Fruit fly (Drosophila melanogaster) whole organism: ENCODE results near the gene Fbw5.

Source experiments
- CG8478 ChIP-seq: fragments of >200 bp; optimal IDR thresholded peaks from 2 replicates; lab custom pipeline; 2018; ENCODE audit warnings: inconsistent platforms
- Dll ChIP-seq: fragments of >200 bp; optimal IDR thresholded peaks from 2 replicates; lab custom pipeline; 2017
- pan ChIP-seq: fragments of >200 bp; optimal IDR thresholded peaks from 2 replicates; lab custom pipeline; 2017
- psq ChIP-seq: fragments of >200 bp; optimal IDR thresholded peaks from 2 replicates; lab custom pipeline; 2017

- TF ChIP-seq psq (lab: Kevin White, UChicago) (no peak), Dll (lab: Kevin White, UChicago) (no peak), CG8478 (lab: Kevin White, UChicago) (no peak), pan (lab: Kevin White, UChicago) (no peak)
Observed at dm6 chr2L:6036710-6037109, 29.0 kb downstream of the Fbw5 start, which contains the start of gene mtm.
